Fruit fly (Drosophila melanogaster) whole organism, prepupa: ENCODE data around the gene Ipp.

Source experiments
- Blimp-1 ChIP-seq: fragments of 200-800 bp; sonication (Bioruptor generic); optimal IDR thresholded peaks from 3 replicates; lab custom pipeline; 2017; ENCODE audit warnings: missing biosample characterization, missing genetic modification characterization, mild to moderate bottlenecking, moderate library complexity, missing genetic modification reagents
- CG10669 ChIP-seq: fragments of 200-800 bp; sonication (Bioruptor generic); optimal IDR thresholded peaks from 3 replicates; lab custom pipeline; 2018; ENCODE audit warnings: missing biosample characterization, mild to moderate bottlenecking, missing genetic modification characterization, moderate library complexity
- CG11294 ChIP-seq: fragments of 200-800 bp; sonication (Bioruptor generic); IDR thresholded peaks from 2 replicates; pipeline ENCODE4 v1.3.6; 2022; ENCODE audit warnings: missing biosample characterization, missing genetic modification characterization
- CG11762 ChIP-seq: fragments of 200-800 bp; sonication (Bioruptor generic); optimal IDR thresholded peaks from 3 replicates; lab custom pipeline; 2016; ENCODE audit warnings: missing biosample characterization, missing genetic modification characterization; ENCODE audit not compliant: insufficient read depth
- CG11902 ChIP-seq: fragments of 200-800 bp; sonication (Bioruptor generic); optimal IDR thresholded peaks from 3 replicates; lab custom pipeline; 2016; ENCODE audit warnings: missing biosample characterization, missing genetic modification characterization
- CG15336 ChIP-seq: fragments of 200-800 bp; sonication (Bioruptor generic); IDR thresholded peaks from 2 replicates; pipeline ENCODE4 v1.3.6; 2022; ENCODE audit warnings: missing biosample characterization, missing genetic modification characterization
- CG16779 ChIP-seq: fragments of 200-800 bp; sonication (Bioruptor generic); optimal IDR thresholded peaks from 3 replicates; lab custom pipeline; 2017; ENCODE audit warnings: missing biosample characterization, mild to moderate bottlenecking, missing genetic modification characterization
- CG3032 ChIP-seq: fragments of 200-800 bp; optimal IDR thresholded peaks from 2 replicates; lab custom pipeline; 2019; ENCODE audit warnings: missing biosample characterization, mild to moderate bottlenecking, missing genetic modification characterization, moderate library complexity
- CG31627 ChIP-seq: fragments of 200-800 bp; sonication (Bioruptor generic); optimal IDR thresholded peaks from 3 replicates; lab custom pipeline; 2016; ENCODE audit warnings: missing biosample characterization, missing genetic modification characterization
- CG32006 ChIP-seq: fragments of 200-800 bp; sonication (Bioruptor generic); optimal IDR thresholded peaks from 3 replicates; lab custom pipeline; 2017; ENCODE audit warnings: missing biosample characterization, mild to moderate bottlenecking, missing genetic modification characterization
- CG34406 ChIP-seq: fragments of 200-800 bp; sonication (Bioruptor generic); optimal IDR thresholded peaks from 3 replicates; lab custom pipeline; 2016; ENCODE audit warnings: missing biosample characterization, missing genetic modification characterization
- CG3919 ChIP-seq: fragments of 200-800 bp; sonication (Bioruptor generic); optimal IDR thresholded peaks from 3 replicates; lab custom pipeline; 2016; ENCODE audit warnings: missing biosample characterization, missing genetic modification characterization
- CG4318 ChIP-seq: fragments of 200-800 bp; sonication (Bioruptor generic); optimal IDR thresholded peaks from 3 replicates; lab custom pipeline; 2017; ENCODE audit warnings: missing biosample characterization, mild to moderate bottlenecking, missing genetic modification characterization
- CG6163 ChIP-seq: fragments of 200-800 bp; sonication (Bioruptor generic); IDR thresholded peaks from 3 replicates; pipeline ENCODE4 v1.3.6; 2022; ENCODE audit warnings: missing biosample characterization, missing genetic modification characterization
- CG6276 ChIP-seq: fragments of 200-800 bp; sonication (Bioruptor generic); optimal IDR thresholded peaks from 2 replicates; lab custom pipeline; 2017; ENCODE audit warnings: missing biosample characterization, mild to moderate bottlenecking, missing genetic modification characterization
- CG6792 ChIP-seq: fragments of 200-800 bp; sonication (Bioruptor generic); optimal IDR thresholded peaks from 3 replicates; lab custom pipeline; 2016; ENCODE audit warnings: missing biosample characterization, missing genetic modification characterization
- CG6808 ChIP-seq: fragments of 200-800 bp; sonication (Bioruptor generic); optimal IDR thresholded peaks from 3 replicates; lab custom pipeline; 2017; ENCODE audit warnings: missing biosample characterization, missing genetic modification characterization, mild to moderate bottlenecking, moderate library complexity, missing genetic modification reagents
- CG6854 ChIP-seq: fragments of 200-800 bp; sonication (Bioruptor generic); optimal IDR thresholded peaks from 2 replicates; lab custom pipeline; 2017; ENCODE audit warnings: missing biosample characterization, mild to moderate bottlenecking, missing genetic modification characterization
- CG7368 ChIP-seq: fragments of 200-800 bp; sonication (Bioruptor generic); optimal IDR thresholded peaks from 3 replicates; lab custom pipeline; 2016; ENCODE audit warnings: missing biosample characterization, missing genetic modification characterization
- CG8119 ChIP-seq: fragments of 200-800 bp; sonication (Bioruptor generic); IDR thresholded peaks from 3 replicates; pipeline ENCODE4 v1.3.6; 2022; ENCODE audit warnings: missing biosample characterization, missing genetic modification characterization
- CG8632 ChIP-seq: fragments of 200-800 bp; sonication (Bioruptor generic); optimal IDR thresholded peaks from 3 replicates; lab custom pipeline; 2016; ENCODE audit warnings: missing biosample characterization, missing genetic modification characterization
- CG9139 ChIP-seq: fragments of 200-800 bp; sonication (Bioruptor generic); optimal IDR thresholded peaks from 3 replicates; lab custom pipeline; 2017; ENCODE audit warnings: missing biosample characterization, mild to moderate bottlenecking, missing genetic modification characterization
- Eip75B ChIP-seq: fragments of 200-800 bp; sonication (Bioruptor generic); optimal IDR thresholded peaks from 3 replicates; lab custom pipeline; 2016; ENCODE audit warnings: missing biosample characterization, missing genetic modification characterization
- Eip78C ChIP-seq: fragments of 200-800 bp; sonication (Bioruptor generic); peaks from one replicate; lab custom pipeline; 2016; ENCODE audit warnings: missing biosample characterization, missing genetic modification characterization
- Eip93F ChIP-seq: fragments of 200-800 bp; sonication (Bioruptor generic); optimal IDR thresholded peaks from 2 replicates; lab custom pipeline; 2016; ENCODE audit warnings: missing biosample characterization, mild to moderate bottlenecking, missing genetic modification characterization
- Ets21C ChIP-seq: fragments of 200-800 bp; sonication (Bioruptor generic); optimal IDR thresholded peaks from 3 replicates; lab custom pipeline; 2016; ENCODE audit warnings: missing biosample characterization, missing genetic modification characterization
- Ets96B ChIP-seq: fragments of 200-800 bp; optimal IDR thresholded peaks from 2 replicates; lab custom pipeline; 2019; ENCODE audit warnings: missing biosample characterization, mild to moderate bottlenecking, missing genetic modification characterization, moderate library complexity
- Gug ChIP-seq: fragments of 200-800 bp; sonication (Bioruptor generic); IDR thresholded peaks from 2 replicates; pipeline ENCODE4 v1.3.6; 2022; ENCODE audit warnings: missing biosample characterization, missing genetic modification characterization
- Hr38 ChIP-seq: sonication (Bioruptor generic); optimal IDR thresholded peaks from 2 replicates; lab custom pipeline; 2016; ENCODE audit warnings: missing biosample characterization, missing genetic modification characterization
- Hr4 ChIP-seq: fragments of 200-800 bp; sonication (Bioruptor generic); optimal IDR thresholded peaks from 3 replicates; lab custom pipeline; 2016; ENCODE audit warnings: missing biosample characterization, missing genetic modification characterization
- Lpt ChIP-seq: fragments of 200-800 bp; sonication (Bioruptor generic); optimal IDR thresholded peaks from 3 replicates; lab custom pipeline; 2016; ENCODE audit warnings: missing biosample characterization, missing genetic modification characterization
- Met ChIP-seq: fragments of 200-800 bp; sonication (Bioruptor generic); optimal IDR thresholded peaks from 3 replicates; lab custom pipeline; 2016; ENCODE audit warnings: missing biosample characterization, missing genetic modification characterization
- OdsH ChIP-seq: fragments of 200-800 bp; sonication (Bioruptor generic); optimal IDR thresholded peaks from 3 replicates; lab custom pipeline; 2016; ENCODE audit warnings: missing biosample characterization, missing genetic modification characterization
- Smox ChIP-seq: fragments of 200-800 bp; sonication (Bioruptor generic); optimal IDR thresholded peaks from 3 replicates; lab custom pipeline; 2016; ENCODE audit warnings: missing biosample characterization, missing genetic modification characterization
- Sox102F ChIP-seq: fragments of 200-800 bp; sonication (Bioruptor generic); optimal IDR thresholded peaks from 2 replicates; lab custom pipeline; 2016; ENCODE audit warnings: missing biosample characterization, mild to moderate bottlenecking, missing genetic modification characterization
- achi ChIP-seq: fragments of 200-800 bp; sonication (Bioruptor generic); optimal IDR thresholded peaks from 3 replicates; lab custom pipeline; 2016; ENCODE audit warnings: missing biosample characterization, missing genetic modification characterization
- cyc ChIP-seq: fragments of 200-800 bp; sonication (Bioruptor generic); optimal IDR thresholded peaks from 3 replicates; lab custom pipeline; 2016; ENCODE audit warnings: missing biosample characterization, missing genetic modification characterization
- dac ChIP-seq: fragments of 200-800 bp; sonication (Bioruptor generic); optimal IDR thresholded peaks from 2 replicates; lab custom pipeline; 2017; ENCODE audit warnings: missing biosample characterization, mild to moderate bottlenecking, missing genetic modification characterization
- eg ChIP-seq: fragments of 200-800 bp; sonication (Bioruptor generic); IDR thresholded peaks from 3 replicates; pipeline ENCODE4 v1.3.6; 2022; ENCODE audit warnings: missing biosample characterization, missing genetic modification characterization
- esn ChIP-seq: fragments of 200-800 bp; sonication (Bioruptor generic); optimal IDR thresholded peaks from 2 replicates; lab custom pipeline; 2016; ENCODE audit warnings: missing biosample characterization, mild to moderate bottlenecking, missing genetic modification characterization, moderate library complexity
- fd85E ChIP-seq: fragments of 200-800 bp; sonication (Bioruptor generic); optimal IDR thresholded peaks from 3 replicates; lab custom pipeline; 2016; ENCODE audit warnings: missing biosample characterization, missing genetic modification characterization
- fkh ChIP-seq: fragments of 200-800 bp; sonication (Bioruptor generic); optimal IDR thresholded peaks from 3 replicates; lab custom pipeline; 2017; ENCODE audit warnings: missing biosample characterization, mild to moderate bottlenecking, missing genetic modification characterization, moderate library complexity
- lz ChIP-seq: fragments of 200-800 bp; sonication (Bioruptor generic); optimal IDR thresholded peaks from 3 replicates; lab custom pipeline; 2016; ENCODE audit warnings: missing biosample characterization, missing genetic modification characterization
- net ChIP-seq: fragments of 200-800 bp; sonication (Bioruptor generic); optimal IDR thresholded peaks from 3 replicates; lab custom pipeline; 2016; ENCODE audit warnings: missing biosample characterization, missing genetic modification characterization
- pdm3 ChIP-seq: fragments of 200-800 bp; sonication (Bioruptor generic); optimal IDR thresholded peaks from 3 replicates; lab custom pipeline; 2016; ENCODE audit warnings: missing biosample characterization, missing genetic modification characterization
- salr ChIP-seq, 2 experiments: fragments of 200-800 bp; sonication (Bioruptor generic); optimal IDR thresholded peaks; 3 replicates each; lab custom pipeline; 2016 to 2018; ENCODE audit warnings: missing biosample characterization in 2 of 2, missing genetic modification characterization in 2 of 2, mild to moderate bottlenecking in 1 of 2
- ss ChIP-seq, 2 experiments: fragments of 200-800 bp; sonication (Bioruptor generic); optimal IDR thresholded peaks; 2 replicates in 1 of 2; 3 replicates in 1 of 2; lab custom pipeline; 2017 to 2018; ENCODE audit warnings: mild to moderate bottlenecking in 2 of 2, missing biosample characterization in 2 of 2, missing genetic modification characterization in 2 of 2, moderate library complexity in 1 of 2
- svp ChIP-seq: fragments of 200-800 bp; sonication (Bioruptor generic); peaks from one replicate; lab custom pipeline; 2016; ENCODE audit warnings: missing biosample characterization, missing genetic modification characterization
- topi ChIP-seq: fragments of 200-800 bp; sonication (Bioruptor generic); optimal IDR thresholded peaks from 3 replicates; lab custom pipeline; 2016; ENCODE audit warnings: missing biosample characterization, missing genetic modification characterization
- vri ChIP-seq: fragments of 200-800 bp; sonication (Bioruptor generic); optimal IDR thresholded peaks from 3 replicates; lab custom pipeline; 2016; ENCODE audit warnings: missing biosample characterization, mild to moderate bottlenecking, missing genetic modification characterization

The Ipp gene

DNA sequence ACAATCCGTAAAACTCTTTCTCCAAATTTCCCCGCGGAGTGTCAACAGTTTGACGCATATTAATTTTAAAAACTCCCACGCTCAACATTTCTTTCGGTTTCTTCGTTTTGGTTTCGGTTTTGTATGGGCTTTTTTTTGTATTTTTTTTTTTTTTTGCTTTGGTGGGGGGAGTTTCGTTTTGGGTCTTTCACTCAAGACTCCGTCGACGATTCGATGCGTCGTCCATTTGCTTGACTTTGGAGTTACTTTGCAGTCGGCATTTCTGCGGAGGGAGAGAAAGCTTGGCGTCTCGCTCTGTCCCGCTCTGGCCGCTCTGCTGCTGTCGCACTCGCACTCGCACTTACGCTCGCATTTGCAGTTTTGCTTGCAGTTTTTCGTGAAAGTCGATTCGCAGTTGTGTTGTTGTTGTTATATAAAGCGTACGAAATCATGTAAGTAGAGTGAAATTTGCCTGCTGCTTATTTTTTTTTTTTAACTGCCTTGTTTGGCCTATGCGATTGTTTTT lies 16.2 kb downstream of the Ipp start:
- no peak for TF ChIP-seq Ets96B (tag; lab: Kevin White, UChicago)
- TF ChIP-seq CG3919 (GFP tag; lab: Kevin White, UChicago) = no peak
- TF ChIP-seq Lpt (GFP tag; lab: Kevin White, UChicago) = peak; percentile 42
- no peak for TF ChIP-seq topi
- TF ChIP-seq Eip93F (GFP tag; lab: Kevin White, UChicago) = no peak
- peak; percentile 82 for TF ChIP-seq CG6854 (GFP tag; lab: Kevin White, UChicago)
- TF ChIP-seq vri = peak; percentile 13
- peak; percentile 70 for TF ChIP-seq eg (GFP tag; lab: Robert Waterston, UW)
- peak; percentile 13 for TF ChIP-seq Hr38
- peak; percentile 23 for TF ChIP-seq Blimp-1 (GFP tag; lab: Kevin White, UChicago)
- TF ChIP-seq svp (GFP tag; lab: Kevin White, UChicago) = no peak
- TF ChIP-seq CG6163 (GFP tag; lab: Robert Waterston, UW) = peak; percentile 51; the same call in 2 of the 3 replicates
- TF ChIP-seq net (GFP tag; lab: Kevin White, UChicago) = no peak
- peak; percentile 23; the same call in 1 of the 2 replicates for TF ChIP-seq CG15336 (GFP tag; lab: Robert Waterston, UW)

DNA sequence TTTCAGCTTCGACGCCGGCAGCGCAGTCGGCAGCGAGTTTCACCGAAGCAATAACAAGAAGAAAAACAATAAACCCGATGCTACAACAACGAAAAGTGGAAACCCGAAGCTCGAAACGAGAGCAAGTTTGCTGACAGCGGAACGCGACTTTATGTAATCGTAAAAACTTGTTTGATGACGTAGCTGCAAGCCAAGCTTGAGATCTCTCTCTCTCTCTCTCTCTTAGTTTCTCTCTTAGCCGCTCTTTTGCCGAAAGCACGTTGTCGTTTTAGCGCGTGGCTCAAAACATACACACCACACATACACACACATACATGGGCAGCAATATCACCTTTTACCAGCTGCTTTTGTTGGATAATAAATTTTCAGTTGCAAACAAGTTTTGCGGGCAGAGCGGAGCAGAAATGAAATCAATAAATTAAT lies 17.5 kb downstream of the Ipp start:
- TF ChIP-seq CG11902 (GFP tag; lab: Kevin White, UChicago) (no peak), achi (GFP tag; lab: Kevin White, UChicago) (no peak), Eip78C (GFP tag; lab: Kevin White, UChicago) (peak; percentile 69), Hr4 (GFP tag; lab: Kevin White, UChicago) (no peak), Met (GFP tag; lab: Kevin White, UChicago) (peak; percentile 19), CG4318 (GFP tag; lab: Kevin White, UChicago) (no peak), esn (GFP tag; lab: Kevin White, UChicago) (no peak), Ets96B (tag; lab: Kevin White, UChicago) (no peak), CG8632 (no peak), OdsH (GFP tag; lab: Kevin White, UChicago) (no peak), CG31627 (GFP tag; lab: Kevin White, UChicago) (no peak), vri (peak; percentile 95), ss (GFP tag; optimal IDR thresholded peaks at IDR 0.05; lab: Kevin White, UChicago) (peak in 1 of 2 experiments; percentile 41), CG11762 (GFP tag; lab: Kevin White, UChicago) (no peak), cyc (GFP tag; lab: Kevin White, UChicago) (no peak), CG3032 (tag; lab: Kevin White, UChicago) (no peak), CG8119 (GFP tag; lab: Robert Waterston, UW) (peak; percentile 37; the same call in 1 of the 3 replicates), CG6808 (GFP tag; lab: Kevin White, UChicago) (no peak), Smox (GFP tag; lab: Kevin White, UChicago) (no peak), fkh (GFP tag; lab: Kevin White, UChicago) (peak; percentile 50), Hr38 (no peak), CG15336 (GFP tag; lab: Robert Waterston, UW) (peak; percentile 13; the same call in 1 of the 2 replicates), Eip75B (GFP tag; lab: Kevin White, UChicago) (peak; percentile 8), Gug (GFP tag; lab: Robert Waterston, UW) (no peak), CG6276 (peak; percentile 63), fd85E (GFP tag; lab: Kevin White, UChicago) (no peak), CG6792 (no peak), salr (GFP tag; optimal IDR thresholded peaks at IDR 0.05; lab: Kevin White, UChicago) (no peak), Blimp-1 (GFP tag; lab: Kevin White, UChicago) (no peak), net (GFP tag; lab: Kevin White, UChicago) (peak; percentile 24), CG9139 (no peak), Ets21C (GFP tag; lab: Kevin White, UChicago) (no peak), lz (GFP tag; lab: Kevin White, UChicago) (no peak), CG34406 (GFP tag; lab: Kevin White, UChicago) (no peak), CG16779 (tag; lab: Kevin White, UChicago) (no peak), CG11294 (GFP tag; lab: Robert Waterston, UW) (no peak), Lpt (GFP tag; lab: Kevin White, UChicago) (no peak), CG32006 (no peak), CG7368 (GFP tag; lab: Kevin White, UChicago) (no peak), CG10669 (GFP tag; lab: Kevin White, UChicago) (no peak), Sox102F (GFP tag; lab: Kevin White, UChicago) (no peak), pdm3 (no peak), dac (GFP tag; lab: Kevin White, UChicago) (no peak)
